Worm (Caenorhabditis elegans): ENCODE results near the gene R05H10.7.

Gene R05H10.7

DNA sequence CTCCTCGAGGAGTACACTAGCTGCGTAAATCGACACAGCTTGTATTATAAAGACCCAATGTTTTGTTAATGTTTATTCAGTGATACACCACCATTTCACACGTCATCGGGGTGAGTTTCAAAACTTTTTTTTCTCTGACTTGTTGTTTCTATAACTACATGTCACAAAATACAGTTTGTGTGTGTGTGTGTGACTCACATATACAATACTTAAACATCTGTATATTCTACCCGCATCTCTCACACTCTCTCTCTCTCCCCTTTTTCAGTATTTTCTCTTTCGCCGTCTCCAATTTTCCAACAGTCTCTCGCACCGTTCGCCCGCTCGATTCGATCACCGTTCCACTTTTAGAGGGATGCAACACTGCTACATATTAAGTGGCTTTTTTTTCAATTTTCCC is 43.9 kb upstream of the R05H10.7 start (continued):
- TF ChIP-seq ceh-82 (tag; optimal IDR thresholded peaks at IDR 0.05) (no peak), C34F6.9 (tag; optimal IDR thresholded peaks at IDR 0.05) (no peak), elt-1 (tag; optimal IDR thresholded peaks at IDR 0.05) (no peak), alr-1 (tag; optimal IDR thresholded peaks at IDR 0.05) (no peak), mab-5 (tag; optimal IDR thresholded peaks at IDR 0.05) (no peak), nhr-237 (tag; optimal IDR thresholded peaks at IDR 0.05) (no peak), Y55F3AM.14 (GFP tag; optimal IDR thresholded peaks at IDR 0.05) (no peak), sma-9 (GFP tag; optimal IDR thresholded peaks at IDR 0.05) (peak; percentile 69), sma-9 (tag; optimal IDR thresholded peaks at IDR 0.05) (no peak), gmeb-1 (tag; optimal IDR thresholded peaks at IDR 0.05) (no peak), egl-27 (tag; optimal IDR thresholded peaks at IDR 0.05) (no peak), ztf-4 (tag; optimal IDR thresholded peaks at IDR 0.05) (no peak), sem-4 (tag; optimal IDR thresholded peaks at IDR 0.05) (no peak)

DNA sequence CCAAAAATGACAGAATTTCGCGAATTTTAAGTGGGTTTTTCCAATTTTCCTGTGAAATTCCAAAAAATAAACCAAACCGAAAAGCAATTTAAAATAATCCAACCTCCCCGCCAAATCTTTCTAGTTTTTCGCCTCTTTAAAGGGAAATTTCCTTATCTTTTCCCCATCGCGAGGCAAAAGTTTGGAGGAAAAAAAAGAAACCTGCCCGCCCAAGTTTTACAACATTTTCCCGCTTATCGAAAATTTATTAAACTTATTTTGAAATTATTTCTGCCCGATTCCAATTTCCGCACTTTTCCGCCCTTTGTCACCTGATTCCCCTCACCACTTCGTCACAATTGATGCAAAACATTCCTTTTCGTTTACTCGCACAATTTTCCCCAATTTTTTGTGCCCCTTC is 43.1 kb upstream of the R05H10.7 start, which contains the start of gene osta-3:
TSS of gene osta-3 (plus strand) at position 301 of the 400 bp plus-strand sequence.
- TF ChIP-seq peb-1 (tag; optimal IDR thresholded peaks at IDR 0.05) (no peak), lin-39 (tag; optimal IDR thresholded peaks at IDR 0.05) (no peak), crh-2 (tag; optimal IDR thresholded peaks at IDR 0.05) (no peak), nhr-77 (tag; optimal IDR thresholded peaks at IDR 0.05) (no peak), elt-3 (tag; optimal IDR thresholded peaks at IDR 0.05) (no peak), fos-1 (tag; optimal IDR thresholded peaks at IDR 0.05) (no peak), ztf-1 (GFP tag; conservative IDR thresholded peaks at IDR 0.05) (no peak), ztf-11 (tag; optimal IDR thresholded peaks at IDR 0.05) (no peak), nhr-10 (tag; optimal IDR thresholded peaks at IDR 0.05) (no peak), unc-39 (tag; optimal IDR thresholded peaks at IDR 0.05) (no peak), ztf-4 (tag; optimal IDR thresholded peaks at IDR 0.05) (no peak), nhr-25 (tag; optimal IDR thresholded peaks at IDR 0.05) (no peak), zag-1 (tag; optimal IDR thresholded peaks at IDR 0.05) (no peak), ama-1 (optimal IDR thresholded peaks at IDR 0.05) (no peak)

DNA sequence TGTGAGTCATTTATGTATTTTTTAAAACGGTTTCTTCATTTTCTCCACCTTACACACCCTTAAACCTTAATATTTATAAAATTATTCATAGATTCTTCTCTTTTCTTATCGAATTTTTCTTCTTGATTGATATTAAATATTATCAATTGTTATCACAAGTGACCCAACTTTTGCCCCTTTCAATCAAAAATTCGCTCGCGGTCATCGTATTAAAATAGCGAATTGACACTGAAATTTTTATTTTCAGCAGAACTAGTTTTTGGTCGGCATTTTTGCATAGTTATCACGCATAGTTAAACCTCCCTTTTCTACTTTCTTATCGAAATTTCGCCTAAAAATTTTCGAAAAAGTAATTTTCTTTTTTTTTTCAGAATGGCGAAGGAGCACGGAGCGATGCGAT is 42.7 kb upstream of the R05H10.7 start:
- TF ChIP-seq ama-1 (optimal IDR thresholded peaks at IDR 0.05) (no peak), sma-3 (GFP tag; optimal IDR thresholded peaks at IDR 0.05) (no peak), elt-3 (tag; optimal IDR thresholded peaks at IDR 0.05) (no peak), peb-1 (tag; optimal IDR thresholded peaks at IDR 0.05) (no peak), Y55F3AM.14 (GFP tag; optimal IDR thresholded peaks at IDR 0.05) (no peak), snpc-4 (tag; optimal IDR thresholded peaks at IDR 0.05) (no peak), gmeb-1 (tag; optimal IDR thresholded peaks at IDR 0.05) (peak; percentile 22), nhr-12 (tag; optimal IDR thresholded peaks at IDR 0.05) (no peak), sma-9 (GFP tag; optimal IDR thresholded peaks at IDR 0.05) (peak; percentile 50), sma-9 (tag; optimal IDR thresholded peaks at IDR 0.05) (no peak), F13H6.1 (tag; optimal IDR thresholded peaks at IDR 0.05) (no peak), fos-1 (tag; optimal IDR thresholded peaks at IDR 0.05) (peak; percentile 95)

DNA sequence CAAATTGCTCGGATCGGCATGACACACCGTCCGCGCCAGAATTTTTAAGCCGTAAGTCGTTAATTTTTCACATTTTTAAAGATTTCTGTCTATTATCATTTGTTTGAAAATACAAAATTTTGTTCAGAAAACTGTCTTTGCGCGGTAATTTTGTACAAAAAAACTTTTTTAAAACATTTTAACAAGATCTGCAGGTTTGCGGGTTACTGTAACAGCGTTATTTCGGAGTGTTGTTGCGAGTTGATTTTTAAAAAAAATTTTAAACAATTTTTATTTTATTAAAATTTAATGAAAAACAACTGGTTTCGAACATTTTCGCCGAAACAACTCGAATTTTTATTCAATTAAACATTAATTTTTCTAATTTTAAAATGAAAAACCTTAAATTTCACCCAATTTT is 42.2 kb upstream of the R05H10.7 start:
- TF ChIP-seq nhr-10 (tag; optimal IDR thresholded peaks at IDR 0.05) (no peak), aly-2 (tag; optimal IDR thresholded peaks at IDR 0.05) (no peak), alr-1 (tag; optimal IDR thresholded peaks at IDR 0.05) (no peak), C34F6.9 (tag; optimal IDR thresholded peaks at IDR 0.05) (no peak), mbf-1 (tag; optimal IDR thresholded peaks at IDR 0.05) (no peak), dmd-4 (tag; optimal IDR thresholded peaks at IDR 0.05) (no peak), nhr-77 (tag; optimal IDR thresholded peaks at IDR 0.05) (no peak), unc-62 (GFP tag; optimal IDR thresholded peaks at IDR 0.05) (no peak)

DNA sequence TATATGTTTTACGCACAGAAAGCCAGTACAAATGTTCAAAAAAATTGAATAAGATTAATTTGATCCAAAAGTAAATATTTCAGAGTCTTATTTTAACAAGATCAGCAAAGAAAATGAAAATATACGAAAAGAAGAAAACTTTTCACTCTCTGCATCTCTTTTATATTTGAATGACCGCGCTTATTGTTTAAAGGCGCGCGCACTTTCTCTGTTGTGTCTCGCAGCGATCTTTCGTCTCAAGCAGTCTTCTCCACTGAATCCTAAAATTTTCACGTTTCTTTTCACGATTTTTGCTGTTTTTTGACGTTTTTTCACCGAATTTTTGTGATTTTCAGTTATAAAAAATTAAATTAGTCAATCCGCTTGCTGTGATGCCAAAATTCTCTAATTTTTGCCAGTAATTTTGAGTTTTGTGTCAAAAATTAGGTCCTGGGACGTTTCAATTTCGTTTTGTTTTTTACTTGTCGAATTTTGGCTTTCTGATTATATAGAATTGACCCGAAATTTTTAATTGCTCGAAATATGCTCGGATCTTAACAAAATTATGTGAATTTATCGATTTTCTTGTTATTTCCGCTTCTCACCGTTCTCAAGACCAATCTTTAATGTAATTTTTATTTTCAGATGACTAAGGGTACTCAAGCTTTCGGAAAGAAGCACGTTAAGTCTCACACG is 40.3 kb upstream of the R05H10.7 start, which contains the start of gene W01D2.1:
TSS of gene W01D2.1 (plus strand) at position 625 of the 675 bp plus-strand sequence.
- TF ChIP-seq dmd-4 (tag; optimal IDR thresholded peaks at IDR 0.05) (no peak), nhr-10 (tag; optimal IDR thresholded peaks at IDR 0.05) (no peak), unc-55 (GFP tag; optimal IDR thresholded peaks at IDR 0.05) (peak; percentile 95), mdl-1 (tag; optimal IDR thresholded peaks at IDR 0.05) (no peak), nhr-12 (tag; optimal IDR thresholded peaks at IDR 0.05) (no peak), nhr-237 (tag; optimal IDR thresholded peaks at IDR 0.05) (no peak), nhr-11 (tag; optimal IDR thresholded peaks at IDR 0.05) (no peak), lin-11 (tag; optimal IDR thresholded peaks at IDR 0.05) (peak; percentile 46), peb-1 (tag; optimal IDR thresholded peaks at IDR 0.05) (no peak), C34F6.9 (tag; optimal IDR thresholded peaks at IDR 0.05) (peak; percentile 80), elt-3 (tag; optimal IDR thresholded peaks at IDR 0.05) (no peak), lsy-2 (tag; optimal IDR thresholded peaks at IDR 0.05) (peak; percentile 47 to 86), R02D3.7 (tag; optimal IDR thresholded peaks at IDR 0.05) (no peak), nhr-21 (tag; optimal IDR thresholded peaks at IDR 0.05) (peak; percentile 61), sma-3 (GFP tag; optimal IDR thresholded peaks at IDR 0.05) (peak; percentile 35), nhr-23 (tag; optimal IDR thresholded peaks at IDR 0.05) (no peak), gmeb-1 (tag; optimal IDR thresholded peaks at IDR 0.05) (peak; percentile 88), alr-1 (tag; optimal IDR thresholded peaks at IDR 0.05) (no peak), unc-62 (GFP tag; optimal IDR thresholded peaks at IDR 0.05) (no peak), Y55F3AM.14 (GFP tag; optimal IDR thresholded peaks at IDR 0.05) (no peak), ztf-11 (tag; optimal IDR thresholded peaks at IDR 0.05) (no peak), snpc-4 (tag; optimal IDR thresholded peaks at IDR 0.05) (peak; percentile 77), nhr-6 (tag; optimal IDR thresholded peaks at IDR 0.05) (peak; percentile 36), ZK546.5 (tag; optimal IDR thresholded peaks at IDR 0.05) (no peak), ztf-1 (GFP tag; conservative IDR thresholded peaks at IDR 0.05) (no peak), ama-1 (optimal IDR thresholded peaks at IDR 0.05) (peak; percentile 7), nhr-77 (tag; optimal IDR thresholded peaks at IDR 0.05) (no peak)

Data from whole organism, L2 larva.